Fruit fly (Drosophila melanogaster) whole organism, embryonic: Measurements from ENCODE around the gene dar1.
A peak's percentile ranks its signal among the peaks of the same experiment; 100 is the strongest.

Source experiments
- CG10209 ChIP-seq: fragments of 200-800 bp; sonication (Bioruptor generic); optimal IDR thresholded peaks from 3 replicates; lab custom pipeline; 2017; ENCODE audit warnings: missing biosample characterization, mild to moderate bottlenecking, missing genetic modification characterization, missing genetic modification reagents
- CG10366 ChIP-seq: fragments of 200-800 bp; sonication (Bioruptor generic); IDR thresholded peaks from 2 replicates; pipeline ENCODE4 v1.3.6; 2022; ENCODE audit warnings: missing biosample characterization, missing genetic modification characterization
- CG10979 ChIP-seq: fragments of 200-800 bp; sonication (Bioruptor generic); optimal IDR thresholded peaks from 2 replicates; lab custom pipeline; 2018; ENCODE audit warnings: missing biosample characterization, mild to moderate bottlenecking, missing genetic modification characterization, moderate library complexity
- CG11560 ChIP-seq: fragments of 200-800 bp; sonication (Bioruptor generic); IDR thresholded peaks from 3 replicates; pipeline ENCODE4 v1.3.6; 2022; ENCODE audit warnings: missing biosample characterization, missing genetic modification characterization
- CG12236 ChIP-seq: fragments of 200-800 bp; sonication (Bioruptor generic); optimal IDR thresholded peaks from 2 replicates; lab custom pipeline; 2016; ENCODE audit warnings: missing biosample characterization, missing genetic modification characterization
- CG12744 ChIP-seq: fragments of 200-800 bp; sonication (Bioruptor generic); optimal IDR thresholded peaks from 2 replicates; lab custom pipeline; 2016; ENCODE audit warnings: missing biosample characterization, missing genetic modification characterization
- CG12769 ChIP-seq: fragments of 200-800 bp; sonication (Bioruptor generic); optimal IDR thresholded peaks from 2 replicates; lab custom pipeline; 2019; ENCODE audit warnings: missing biosample characterization, mild to moderate bottlenecking, missing genetic modification characterization, moderate library complexity
- CG13894 ChIP-seq: fragments of 200-800 bp; sonication (Bioruptor generic); optimal IDR thresholded peaks from 3 replicates; lab custom pipeline; 2018; ENCODE audit warnings: missing biosample characterization, mild to moderate bottlenecking, missing genetic modification characterization, moderate library complexity
- CG14965 ChIP-seq: fragments of 200-800 bp; sonication (Bioruptor generic); optimal IDR thresholded peaks from 2 replicates; lab custom pipeline; 2016; ENCODE audit warnings: missing biosample characterization, missing genetic modification characterization, borderline replicate concordance
- CG1529 ChIP-seq: fragments of 200-800 bp; sonication (Bioruptor generic); optimal IDR thresholded peaks from 3 replicates; lab custom pipeline; 2018; ENCODE audit warnings: missing biosample characterization, missing genetic modification characterization
- CG16779 ChIP-seq: fragments of 200-800 bp; sonication (Bioruptor generic); IDR thresholded peaks from 2 replicates; pipeline ENCODE4 v1.3.6; 2022; ENCODE audit warnings: missing biosample characterization, missing genetic modification characterization
- CG16815 ChIP-seq: fragments of 200-800 bp; sonication (Bioruptor generic); optimal IDR thresholded peaks from 3 replicates; lab custom pipeline; 2017; ENCODE audit warnings: missing biosample characterization, mild to moderate bottlenecking, missing genetic modification characterization
- CG17328 ChIP-seq: fragments of 200-800 bp; sonication (Bioruptor generic); IDR thresholded peaks from 2 replicates; pipeline ENCODE4 v1.3.6; 2022; ENCODE audit warnings: missing biosample characterization, missing genetic modification characterization
- CG30431 ChIP-seq: fragments of 200-800 bp; sonication (Bioruptor generic); optimal IDR thresholded peaks from 2 replicates; lab custom pipeline; 2017; ENCODE audit warnings: missing biosample characterization, missing genetic modification characterization
- CG34376 ChIP-seq: fragments of 200-800 bp; sonication (Bioruptor generic); optimal IDR thresholded peaks from 2 replicates; lab custom pipeline; 2018; ENCODE audit warnings: missing biosample characterization, mild to moderate bottlenecking, missing genetic modification characterization
- CG43689 ChIP-seq: fragments of 200-800 bp; sonication (Bioruptor generic); IDR thresholded peaks from 2 replicates; pipeline ENCODE4 v1.3.6; 2022; ENCODE audit warnings: missing biosample characterization, missing genetic modification characterization
- CG7963 ChIP-seq: fragments of 200-800 bp; sonication (Bioruptor generic); IDR thresholded peaks from 3 replicates; pipeline ENCODE4 v1.3.6; 2022; ENCODE audit warnings: missing biosample characterization, missing genetic modification characterization; ENCODE audit not compliant: partially characterized antibody
- Chrac-16 ChIP-seq: fragments of 200-800 bp; sonication (Bioruptor generic); optimal IDR thresholded peaks from 3 replicates; lab custom pipeline; 2016; ENCODE audit warnings: missing biosample characterization, missing genetic modification characterization
- Deaf1 ChIP-seq: fragments of 200-800 bp; optimal IDR thresholded peaks from 3 replicates; lab custom pipeline; 2019; ENCODE audit warnings: missing biosample characterization, mild to moderate bottlenecking, missing genetic modification characterization, moderate library complexity
- Dref ChIP-seq: fragments of 200-800 bp; sonication (Bioruptor generic); IDR thresholded peaks from 2 replicates; pipeline ENCODE4 v1.3.6; 2022; ENCODE audit warnings: missing biosample characterization, missing genetic modification characterization
- Hr3 ChIP-seq: fragments of 200-800 bp; sonication (Bioruptor generic); optimal IDR thresholded peaks from 3 replicates; lab custom pipeline; 2016; ENCODE audit warnings: missing biosample characterization, missing genetic modification characterization
- Med ChIP-seq: fragments of 200-800 bp; sonication (Bioruptor generic); peaks from one replicate; lab custom pipeline; 2016; ENCODE audit warnings: missing biosample characterization, missing genetic modification characterization, mild to moderate bottlenecking, inconsistent platforms, moderate library complexity
- Nf-YB ChIP-seq: fragments of 200-800 bp; sonication (Bioruptor generic); optimal IDR thresholded peaks from 3 replicates; lab custom pipeline; 2019; ENCODE audit warnings: missing biosample characterization, mild to moderate bottlenecking, missing genetic modification characterization, moderate library complexity
- Poxn ChIP-seq: fragments of 200-800 bp; sonication (Bioruptor generic); IDR thresholded peaks from 2 replicates; pipeline ENCODE4 v1.3.6; 2022; ENCODE audit warnings: missing biosample characterization, missing genetic modification characterization
- Stat92E ChIP-seq, 3 experiments: fragments of >200 bp in 2 of 3; fragments of 200-800 bp in 1 of 3; sonication (Bioruptor generic) in 1 of 3; optimal IDR thresholded peaks; 2 replicates each; lab custom pipeline; 2017 to 2019; ENCODE audit warnings: missing biosample characterization in 3 of 3, missing genetic modification characterization in 3 of 3, mild to moderate bottlenecking in 1 of 3, moderate library complexity in 1 of 3
- TFAM ChIP-seq: fragments of 200-800 bp; sonication (Bioruptor generic); optimal IDR thresholded peaks from 2 replicates; lab custom pipeline; 2017; ENCODE audit warnings: missing biosample characterization, missing genetic modification characterization, inconsistent platforms
- Taf1 ChIP-seq: fragments of 200-800 bp; sonication (Bioruptor generic); IDR thresholded peaks from 2 replicates; pipeline ENCODE4 v1.3.6; 2022; ENCODE audit warnings: missing biosample characterization, missing genetic modification characterization
- ara ChIP-seq: fragments of 200-800 bp; sonication (Bioruptor generic); IDR thresholded peaks from 2 replicates; pipeline ENCODE4 v1.3.6; 2022; ENCODE audit warnings: missing biosample characterization, missing genetic modification characterization
- ash1 ChIP-seq: fragments of 200-800 bp; sonication (Bioruptor generic); optimal IDR thresholded peaks from 2 replicates; lab custom pipeline; 2018; ENCODE audit warnings: missing biosample characterization, mild to moderate bottlenecking, missing genetic modification characterization
- ato ChIP-seq: fragments of 200-800 bp; sonication (Bioruptor generic); IDR thresholded peaks from 2 replicates; pipeline ENCODE4 v1.3.6; 2022; ENCODE audit warnings: missing biosample characterization, missing genetic modification characterization; ENCODE audit not compliant: partially characterized antibody
- cato ChIP-seq: fragments of 200-800 bp; sonication (Bioruptor generic); optimal IDR thresholded peaks from 2 replicates; lab custom pipeline; 2016; ENCODE audit warnings: missing biosample characterization, missing genetic modification characterization, borderline replicate concordance
- caup ChIP-seq: fragments of 200-800 bp; sonication (Bioruptor generic); optimal IDR thresholded peaks from 3 replicates; lab custom pipeline; 2017; ENCODE audit warnings: missing biosample characterization, mild to moderate bottlenecking, missing genetic modification characterization, moderate library complexity; ENCODE audit not compliant: severe bottlenecking
- chif ChIP-seq, 2 experiments: fragments of 200-800 bp; sonication (Bioruptor generic); optimal IDR thresholded peaks; 3 replicates each; lab custom pipeline; 2016; ENCODE audit warnings: missing biosample characterization in 2 of 2, missing genetic modification characterization in 2 of 2
- dati ChIP-seq: fragments of 200-800 bp; sonication (Bioruptor generic); IDR thresholded peaks from 2 replicates; pipeline ENCODE4 v1.3.6; 2022; ENCODE audit warnings: missing biosample characterization, missing genetic modification characterization
- esg ChIP-seq: fragments of 200-800 bp; sonication (Bioruptor generic); conservative IDR thresholded peaks from 2 replicates; pipeline ENCODE4 v1.3.6; 2022; ENCODE audit warnings: missing biosample characterization, missing genetic modification characterization
- grau ChIP-seq: fragments of 200-800 bp; optimal IDR thresholded peaks from 3 replicates; lab custom pipeline; 2019; ENCODE audit warnings: missing biosample characterization, mild to moderate bottlenecking, missing genetic modification characterization, moderate library complexity
- gsb ChIP-seq: fragments of 200-800 bp; sonication (Bioruptor generic); IDR thresholded peaks from 2 replicates; pipeline ENCODE4 v1.3.6; 2022; ENCODE audit warnings: missing biosample characterization, missing genetic modification characterization
- ham ChIP-seq: fragments of 200-800 bp; sonication (Bioruptor generic); IDR thresholded peaks from 2 replicates; pipeline ENCODE4 v1.3.6; 2022; ENCODE audit warnings: missing biosample characterization, missing genetic modification characterization
- jing ChIP-seq: fragments of 200-800 bp; sonication (Bioruptor generic); optimal IDR thresholded peaks from 2 replicates; lab custom pipeline; 2018; ENCODE audit warnings: missing biosample characterization, mild to moderate bottlenecking, missing genetic modification characterization
- lov ChIP-seq, 2 experiments: fragments of 200-800 bp in 1 of 2; fragments of >200 bp in 1 of 2; sonication (Bioruptor generic) in 1 of 2; IDR thresholded peaks in 1 of 2; optimal IDR thresholded peaks in 1 of 2; 2 replicates in 1 of 2; 3 replicates in 1 of 2; pipeline versions ENCODE4 v1.3.6 to Lab custom; 2017 to 2022; ENCODE audit warnings: missing biosample characterization in 1 of 2, missing genetic modification characterization in 1 of 2
- oc ChIP-seq: fragments of 200-800 bp; sonication (Bioruptor generic); optimal IDR thresholded peaks from 2 replicates; lab custom pipeline; 2018; ENCODE audit warnings: missing biosample characterization, mild to moderate bottlenecking, missing genetic modification characterization, moderate library complexity
- pho ChIP-seq: fragments of 200-800 bp; sonication (Bioruptor generic); optimal IDR thresholded peaks from 2 replicates; lab custom pipeline; 2016; ENCODE audit warnings: missing biosample characterization, missing genetic modification characterization
- prd ChIP-seq, 3 experiments: fragments of >200 bp in 2 of 3; fragments of 200-800 bp in 1 of 3; sonication (Bioruptor generic) in 1 of 3; optimal IDR thresholded peaks in 2 of 3; IDR thresholded peaks in 1 of 3; 2 replicates in 2 of 3; 3 replicates in 1 of 3; pipeline versions ENCODE4 v1.3.6 to Lab custom; 2017 to 2022; ENCODE audit warnings: missing biosample characterization in 1 of 3, missing genetic modification characterization in 1 of 3
- row ChIP-seq: fragments of 200-800 bp; sonication (Bioruptor generic); IDR thresholded peaks from 3 replicates; pipeline ENCODE4 v1.3.6; 2022; ENCODE audit warnings: missing biosample characterization, missing genetic modification characterization
- sens-2 ChIP-seq: fragments of 200-800 bp; sonication (Bioruptor generic); IDR thresholded peaks from 2 replicates; pipeline ENCODE4 v1.3.6; 2022; ENCODE audit warnings: missing biosample characterization, missing genetic modification characterization
- tx ChIP-seq: fragments of 200-800 bp; sonication (Bioruptor generic); optimal IDR thresholded peaks from 2 replicates; lab custom pipeline; 2016; ENCODE audit warnings: missing biosample characterization, missing genetic modification characterization

The dar1 gene

DNA sequence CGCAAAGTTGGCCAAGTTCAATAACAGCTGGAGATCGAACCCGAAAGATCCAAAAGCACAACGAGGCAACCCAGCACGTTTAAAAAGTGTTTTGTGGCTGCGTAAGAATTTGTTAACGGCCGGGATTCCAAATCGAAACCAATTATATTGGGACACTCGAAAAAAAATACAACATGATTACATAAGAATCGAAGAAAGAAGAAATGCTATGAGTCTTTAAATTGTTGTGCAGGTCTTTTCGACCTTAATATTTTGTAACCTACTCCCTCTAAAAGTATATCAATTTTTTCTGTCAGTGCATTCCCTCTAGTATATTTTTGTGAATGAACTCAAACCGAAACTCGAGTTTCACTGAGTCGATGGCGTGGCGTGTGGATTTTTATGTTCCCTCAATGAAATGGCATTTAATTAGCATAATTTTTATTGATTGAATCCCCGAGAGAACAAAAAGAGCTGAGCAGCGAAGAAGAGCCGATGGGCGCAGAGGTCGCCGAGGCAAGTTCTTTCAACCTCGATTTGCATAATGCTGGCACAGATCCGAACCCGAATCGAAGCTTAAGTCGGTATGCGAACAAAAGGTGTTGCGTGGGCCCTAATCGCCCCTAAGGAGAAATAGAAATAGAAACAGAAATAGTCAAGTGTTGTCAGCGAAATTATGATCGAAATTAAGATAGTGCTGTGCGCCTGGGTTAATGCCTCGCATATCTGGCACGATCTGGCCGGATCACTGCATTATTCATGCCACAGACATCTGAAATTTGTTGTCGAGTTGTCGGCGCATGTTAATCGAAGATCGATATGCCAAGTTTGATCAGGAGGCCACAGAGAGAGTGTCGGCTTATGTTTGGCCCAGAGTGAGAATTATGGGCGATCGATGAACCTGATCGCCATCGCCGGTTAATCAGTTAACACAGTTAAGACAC is 39.4 kb downstream of the dar1 start (continued):
- TF ChIP-seq caup (GFP tag; lab: Kevin White, UChicago) = peak; percentile 0
- peak; percentile 57; the same call in 2 of the 3 replicates for TF ChIP-seq row (GFP tag; lab: Robert Waterston, UW)
- no peak for TF ChIP-seq cato (GFP tag; lab: Kevin White, UChicago)
- TF ChIP-seq TFAM = no peak
- no peak for TF ChIP-seq ash1
- no peak for TF ChIP-seq prd (optimal IDR thresholded peaks at IDR 0.05; lab: Kevin White, UChicago)
- peak; percentile 32; the same call in 1 of the 3 replicates for TF ChIP-seq prd (GFP tag; IDR thresholded peaks at IDR 0.05; lab: Robert Waterston, UW)
- TF ChIP-seq oc (tag; lab: Kevin White, UChicago) = peak; percentile 60
- TF ChIP-seq pho (GFP tag; lab: Kevin White, UChicago) = peak; percentile 36
- TF ChIP-seq CG12236 (GFP tag; lab: Kevin White, UChicago) = peak; percentile 53
- peak; percentile 32 for TF ChIP-seq CG10979 (tag; lab: Kevin White, UChicago)
- peak; percentile 34 for TF ChIP-seq tx (GFP tag; lab: Kevin White, UChicago)
- TF ChIP-seq CG16815 = peak; percentile 46
- 0 out of 2 replicates have a peak, but pooled peaks have one; percentile 14 for TF ChIP-seq Poxn (GFP tag; lab: Robert Waterston, UW)
- no peak for TF ChIP-seq ham (GFP tag; lab: Robert Waterston, UW)
- peak; percentile 56 for TF ChIP-seq CG1529 (GFP tag; lab: Kevin White, UChicago)
- peak; percentile 70 for TF ChIP-seq grau (tag; lab: Kevin White, UChicago)
- peak; percentile 53 for TF ChIP-seq CG12769 (tag; lab: Kevin White, UChicago)
- TF ChIP-seq lov (optimal IDR thresholded peaks at IDR 0.05; lab: Kevin White, UChicago) = no peak
- TF ChIP-seq lov (GFP tag; IDR thresholded peaks at IDR 0.05; lab: Robert Waterston, UW) = 0 out of 3 replicates have a peak, but pooled peaks have one; percentile 57
- TF ChIP-seq Hr3 (GFP tag; lab: Kevin White, UChicago) = peak; percentile 40
- TF ChIP-seq Stat92E (GFP tag; optimal IDR thresholded peaks at IDR 0.05; lab: Kevin White, UChicago) = no peak
- TF ChIP-seq CG10209 = peak; percentile 48
- TF ChIP-seq dati (GFP tag; lab: Robert Waterston, UW) = no peak
- peak; percentile 53 for TF ChIP-seq Chrac-16 (GFP tag; lab: Kevin White, UChicago)
- no peak for TF ChIP-seq Dref
- no peak for TF ChIP-seq CG43689 (GFP tag; lab: Robert Waterston, UW)
- TF ChIP-seq CG7963 = no peak
- TF ChIP-seq Taf1 (GFP tag; lab: Robert Waterston, UW) = peak; percentile 37; the same call in 1 of the 2 replicates
- TF ChIP-seq CG11560 (tag; lab: Robert Waterston, UW) = no peak
- TF ChIP-seq Nf-YB (GFP tag; lab: Kevin White, UChicago) = peak; percentile 32
- no peak for TF ChIP-seq gsb (GFP tag; lab: Robert Waterston, UW)
- TF ChIP-seq jing (GFP tag; lab: Kevin White, UChicago) = no peak
- no peak for TF ChIP-seq Deaf1 (tag; lab: Kevin White, UChicago)
- TF ChIP-seq CG12744 (GFP tag; lab: Kevin White, UChicago) = peak; percentile 7
- no peak for TF ChIP-seq CG14965
- peak; percentile 6 for TF ChIP-seq CG30431 (GFP tag; lab: Kevin White, UChicago)
- TF ChIP-seq CG34376 (GFP tag; lab: Kevin White, UChicago) = no peak
- TF ChIP-seq esg (GFP tag; lab: Robert Waterston, UW) = peak; percentile 38; the same call in 1 of the 2 replicates
- peak; percentile 52; the same call in 1 of the 2 replicates for TF ChIP-seq ara
- no peak for TF ChIP-seq ato
- peak; percentile 77 for TF ChIP-seq CG13894 (tag; lab: Kevin White, UChicago)
- peak; percentile 49; the same call in 1 of the 2 replicates for TF ChIP-seq CG10366 (GFP tag; lab: Robert Waterston, UW)
- TF ChIP-seq CG17328 (GFP tag; lab: Robert Waterston, UW) = peak; percentile 69
- TF ChIP-seq sens-2 (GFP tag; lab: Robert Waterston, UW) = 0 out of 2 replicates have a peak, but pooled peaks have one; percentile 41
- TF ChIP-seq Med (GFP tag; lab: Kevin White, UChicago) = peak; percentile 95
- no peak for TF ChIP-seq CG16779 (GFP tag; lab: Robert Waterston, UW)
- TF ChIP-seq chif (GFP tag; optimal IDR thresholded peaks at IDR 0.05; lab: Kevin White, UChicago) = peak; percentile 61 to 74
